Worm (Caenorhabditis elegans): Measurements from ENCODE around the gene dao-2.

DNA sequence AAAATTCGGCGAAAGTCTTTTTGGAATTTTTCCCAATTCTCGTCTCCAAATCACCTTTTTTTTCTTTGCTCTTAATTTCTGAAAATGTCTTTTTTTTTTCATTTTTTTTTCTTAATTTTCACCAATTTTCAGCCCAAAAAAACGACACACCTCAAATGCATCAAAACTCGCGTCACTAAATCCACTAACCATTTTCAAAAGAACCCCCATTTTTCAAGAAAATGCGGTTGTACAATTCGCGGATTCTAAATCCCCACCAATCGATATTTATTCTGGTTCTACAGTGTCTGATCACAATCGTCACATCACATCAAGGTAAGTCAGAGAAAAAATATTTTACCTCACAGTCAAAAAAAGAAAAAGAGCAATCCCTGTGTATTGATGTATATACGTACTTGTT is 9.1 kb downstream of the dao-2 start, which contains the start of gene vab-1:
- TF ChIP-seq lin-39 (tag; optimal IDR thresholded peaks at IDR 0.05) (no peak), elt-3 (tag; optimal IDR thresholded peaks at IDR 0.05) (no peak), mdl-1 (tag; optimal IDR thresholded peaks at IDR 0.05) (no peak), ama-1 (optimal IDR thresholded peaks at IDR 0.05) (no peak), ztf-4 (tag; optimal IDR thresholded peaks at IDR 0.05) (no peak), F13H6.1 (tag; optimal IDR thresholded peaks at IDR 0.05) (no peak), lsy-2 (tag; optimal IDR thresholded peaks at IDR 0.05) (no peak), nhr-12 (tag; optimal IDR thresholded peaks at IDR 0.05) (no peak), nhr-77 (tag; optimal IDR thresholded peaks at IDR 0.05) (no peak), sma-9 (GFP tag; optimal IDR thresholded peaks at IDR 0.05) (no peak), sma-9 (tag; optimal IDR thresholded peaks at IDR 0.05) (no peak)
